Worm (Caenorhabditis elegans) whole organism, L4 larva: ENCODE results near the gene srx-14.
A peak's percentile ranks its signal among the peaks of the same experiment; 100 is the strongest.

Source experiments
- F26F4.8 ChIP-seq: fragments of 200-800 bp; sonication (Bioruptor generic); conservative IDR thresholded peaks from 2 replicates; pipeline ENCODE4 v1.3.6; 2022; ENCODE audit warnings: missing genetic modification characterization, missing compliant biosample characterization
- F44E2.7 ChIP-seq: fragments of 200-800 bp; sonication (Bioruptor generic); IDR thresholded peaks from 2 replicates; pipeline ENCODE4 v2.1.2; 2022; ENCODE audit warnings: missing genetic modification characterization, missing compliant biosample characterization
- T26A8.4 ChIP-seq: fragments of 200-800 bp; sonication (Bioruptor generic); IDR thresholded peaks from 2 replicates; pipeline ENCODE4 v1.3.6; 2022; ENCODE audit warnings: missing genetic modification characterization, missing compliant biosample characterization
- aha-1 ChIP-seq: fragments of 150-350 bp; peaks from one replicate; lab custom pipeline; 2014; ENCODE audit warnings: missing biosample characterization, missing genetic modification characterization
- ama-1 ChIP-seq: fragments of 150-350 bp; optimal IDR thresholded peaks from 2 replicates; lab custom pipeline; 2014; ENCODE audit warnings: inconsistent platforms, mixed read lengths
- attf-4 ChIP-seq: sonication (generic microtip); optimal IDR thresholded peaks from 3 replicates; lab custom pipeline; 2017; ENCODE audit warnings: missing biosample characterization, missing genetic modification characterization
- ceh-20 ChIP-seq: fragments of 200-800 bp; sonication (Bioruptor generic); IDR thresholded peaks from 2 replicates; pipeline ENCODE4 v1.3.6; 2022; ENCODE audit warnings: missing genetic modification reagents, missing genetic modification characterization, missing compliant biosample characterization
- ceh-32 ChIP-seq: sonication (generic microtip); optimal IDR thresholded peaks from 2 replicates; lab custom pipeline; 2016; ENCODE audit warnings: mild to moderate bottlenecking, missing genetic modification characterization, missing compliant biosample characterization; ENCODE audit not compliant: poor library complexity
- cey-2 ChIP-seq: sonication (generic microtip); optimal IDR thresholded peaks from 3 replicates; lab custom pipeline; 2017; ENCODE audit warnings: missing genetic modification characterization, mild to moderate bottlenecking, missing compliant biosample characterization, antibody characterized with exemption, borderline replicate concordance; ENCODE audit not compliant: insufficient read depth
- daf-16 ChIP-seq, 3 experiments: sonication (generic microtip); optimal IDR thresholded peaks; 2 replicates each; lab custom pipeline; 2016 to 2017; ENCODE audit warnings: missing genetic modification characterization in 3 of 3, missing genetic modification reagents in 3 of 3, mild to moderate bottlenecking in 2 of 3, missing compliant biosample characterization in 2 of 3, missing biosample characterization in 1 of 3, moderate library complexity in 1 of 3
- dmd-8 ChIP-seq: fragments of 200-800 bp; sonication (Bioruptor generic); IDR thresholded peaks from 2 replicates; pipeline ENCODE4 v1.3.6; 2022; ENCODE audit warnings: missing genetic modification characterization, missing compliant biosample characterization
- dve-1 ChIP-seq: sonication (generic microtip); optimal IDR thresholded peaks from 2 replicates; lab custom pipeline; 2017; ENCODE audit warnings: antibody characterized with exemption, mild to moderate bottlenecking, missing genetic modification characterization, missing compliant biosample characterization; ENCODE audit not compliant: insufficient read depth
- fos-1 ChIP-seq: fragments of 150-350 bp; optimal IDR thresholded peaks from 2 replicates; lab custom pipeline; 2014; ENCODE audit warnings: missing biosample characterization, missing genetic modification characterization
- gei-8 ChIP-seq: fragments of 200-800 bp; sonication (Bioruptor generic); optimal IDR thresholded peaks from 2 replicates; lab custom pipeline; 2018; ENCODE audit warnings: mild to moderate bottlenecking, missing genetic modification characterization, missing compliant biosample characterization
- hlh-11 ChIP-seq: fragments of 200-800 bp; sonication (Bioruptor generic); optimal IDR thresholded peaks from 2 replicates; lab custom pipeline; 2018; ENCODE audit warnings: mild to moderate bottlenecking, missing genetic modification characterization, missing compliant biosample characterization
- hlh-30 ChIP-seq: sonication (generic microtip); optimal IDR thresholded peaks from 2 replicates; lab custom pipeline; 2017; ENCODE audit warnings: antibody characterized with exemption, mild to moderate bottlenecking, missing genetic modification characterization, missing compliant biosample characterization; ENCODE audit not compliant: insufficient read depth
- hmg-1.1 ChIP-seq: fragments of 200-800 bp; sonication (Bioruptor generic); IDR thresholded peaks from 2 replicates; pipeline ENCODE4 v1.3.6; 2022; ENCODE audit warnings: missing genetic modification reagents, missing genetic modification characterization, missing compliant biosample characterization
- jun-1 ChIP-seq: fragments of 150-350 bp; optimal IDR thresholded peaks from 2 replicates; lab custom pipeline; 2014; ENCODE audit warnings: missing biosample characterization, missing genetic modification reagents, missing genetic modification characterization
- lim-7 ChIP-seq: fragments of 200-800 bp; sonication (Bioruptor generic); IDR thresholded peaks from 2 replicates; pipeline ENCODE4 v1.3.6; 2022; ENCODE audit warnings: missing genetic modification characterization, missing compliant biosample characterization
- mxl-2 ChIP-seq: fragments of 200-800 bp; sonication (Bioruptor generic); conservative IDR thresholded peaks from 2 replicates; pipeline ENCODE4 v1.3.6; 2022; ENCODE audit warnings: missing genetic modification reagents, missing genetic modification characterization, missing compliant biosample characterization
- mxl-3 ChIP-seq: fragments of 200-800 bp; sonication (Bioruptor generic); optimal IDR thresholded peaks from 2 replicates; lab custom pipeline; 2018; ENCODE audit warnings: mild to moderate bottlenecking, missing genetic modification characterization, missing compliant biosample characterization
- nhr-102 ChIP-seq: sonication (generic microtip); optimal IDR thresholded peaks from 2 replicates; lab custom pipeline; 2016; ENCODE audit warnings: mild to moderate bottlenecking, missing genetic modification characterization, moderate library complexity, missing compliant biosample characterization
- nhr-11 ChIP-seq: fragments of 150-350 bp; optimal IDR thresholded peaks from 2 replicates; lab custom pipeline; 2014; ENCODE audit warnings: missing biosample characterization, missing genetic modification characterization
- nhr-25 ChIP-seq: sonication (generic microtip); optimal IDR thresholded peaks from 2 replicates; lab custom pipeline; 2017; ENCODE audit warnings: missing genetic modification characterization, mild to moderate bottlenecking, missing compliant biosample characterization, antibody characterized with exemption, moderate library complexity, borderline replicate concordance; ENCODE audit not compliant: insufficient read depth
- nhr-41 ChIP-seq: fragments of 200-800 bp; sonication (Bioruptor generic); IDR thresholded peaks from 2 replicates; pipeline ENCODE4 v1.3.6; 2022; ENCODE audit warnings: missing genetic modification reagents, missing genetic modification characterization, missing compliant biosample characterization
- nhr-6 ChIP-seq: fragments of 150-350 bp; optimal IDR thresholded peaks from 2 replicates; lab custom pipeline; 2014; ENCODE audit warnings: missing biosample characterization, missing genetic modification characterization
- pha-4 ChIP-seq, 2 experiments: fragments of 150-350 bp in 1 of 2; fragments of 200-800 bp in 1 of 2; sonication (Bioruptor generic) in 1 of 2; IDR thresholded peaks in 1 of 2; optimal IDR thresholded peaks in 1 of 2; 2 replicates each; pipeline versions ENCODE4 v1.3.6 to Lab custom; 2014 to 2022; ENCODE audit warnings: missing genetic modification characterization in 2 of 2, missing genetic modification reagents in 2 of 2, missing biosample characterization in 1 of 2, missing compliant biosample characterization in 1 of 2
- set-16 ChIP-seq: fragments of 200-800 bp; sonication (Bioruptor generic); IDR thresholded peaks from 2 replicates; pipeline ENCODE4 v1.3.6; 2022; ENCODE audit warnings: missing genetic modification reagents, missing genetic modification characterization, missing compliant biosample characterization
- unc-39 ChIP-seq: sonication (generic microtip); optimal IDR thresholded peaks from 2 replicates; lab custom pipeline; 2017; ENCODE audit warnings: missing biosample characterization, missing genetic modification characterization
- zag-1 ChIP-seq: fragments of 150-350 bp; optimal IDR thresholded peaks from 2 replicates; lab custom pipeline; 2014; ENCODE audit warnings: missing biosample characterization, missing genetic modification characterization
- zip-2 ChIP-seq: fragments of 150-350 bp; optimal IDR thresholded peaks from 2 replicates; lab custom pipeline; 2014; ENCODE audit warnings: missing biosample characterization, missing genetic modification characterization

srx-14 gene

DNA sequence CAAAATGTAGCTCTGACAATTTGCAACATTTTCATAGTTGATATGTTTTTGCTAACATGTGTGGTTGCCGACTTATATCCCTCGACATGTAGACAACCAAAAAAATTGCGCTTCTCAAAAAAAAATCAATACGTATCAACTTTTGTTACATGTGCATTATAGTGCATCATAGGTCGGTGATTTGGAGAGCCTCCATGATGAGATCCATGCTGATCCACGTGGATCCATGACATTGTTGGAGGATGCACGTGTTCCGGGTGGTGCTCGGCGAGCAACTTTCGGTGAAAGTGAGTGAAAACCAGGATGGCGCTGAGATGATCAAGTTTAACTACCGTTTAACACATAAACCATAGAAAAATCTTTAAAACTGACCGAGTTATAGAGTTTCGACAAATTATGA, 2.5 kb downstream of the srx-14 start:
- TF ChIP-seq dmd-8 (GFP tag; lab: Robert Waterston, UW) (no peak), daf-16 (GFP tag; optimal IDR thresholded peaks at IDR 0.05; lab: Kevin White, UChicago) (peak in 1 of 2 experiments; percentile 82), daf-16 (tag; optimal IDR thresholded peaks at IDR 0.05; lab: Kevin White, UChicago) (no peak), hmg-1.1 (GFP tag; lab: Robert Waterston, UW) (peak; percentile 9; the same call in 1 of the 2 replicates)

DNA sequence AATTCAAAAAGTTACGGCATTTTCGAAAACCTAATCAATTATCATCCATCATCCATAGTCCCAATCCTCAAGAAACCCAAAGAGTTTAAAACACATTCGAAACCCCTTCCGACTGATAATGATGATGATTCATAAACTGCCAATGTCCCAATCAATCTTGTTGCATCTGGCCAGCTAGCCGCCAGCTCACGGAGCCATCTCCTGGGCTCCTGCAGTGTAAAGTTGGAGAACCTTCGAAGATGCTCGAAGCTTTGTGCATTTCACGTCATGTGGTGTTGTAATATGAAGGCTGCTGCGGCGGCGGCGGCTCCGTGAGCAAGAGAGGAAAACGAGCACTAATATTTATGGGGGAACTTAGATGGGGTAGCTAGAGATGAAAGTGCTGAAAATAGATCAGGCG, 5.5 kb downstream of the srx-14 start:
- TF ChIP-seq aha-1 (tag; lab: Kevin White, UChicago) (peak; percentile 38), nhr-41 (GFP tag; lab: Robert Waterston, UW) (no peak), hlh-11 (tag; lab: Kevin White, UChicago) (peak; percentile 19), nhr-11 (tag; lab: Kevin White, UChicago) (peak; percentile 54)

DNA sequence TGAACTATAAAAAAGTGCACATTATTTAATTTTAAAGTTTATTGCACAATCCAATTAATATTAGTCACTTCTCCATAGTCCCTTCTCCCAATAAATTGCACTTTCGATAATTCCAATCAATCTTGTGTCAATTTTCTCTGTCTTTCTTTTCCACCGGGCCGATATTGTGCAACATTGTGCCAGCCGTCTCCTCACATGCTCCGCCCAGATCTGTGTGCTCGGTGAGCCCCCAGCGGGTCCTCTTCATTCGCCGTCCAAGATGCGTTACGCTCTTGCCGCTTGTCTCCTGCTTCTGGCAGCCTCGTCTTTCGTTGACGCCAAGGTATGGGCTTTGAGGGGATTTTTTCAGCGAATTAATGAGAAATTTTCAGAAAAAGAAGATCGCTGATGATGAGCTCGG, 6.3 kb downstream of the srx-14 start, which contains the start of gene ost-1:
ost-1 (plus strand) TSS at position 207 of the 400 bp plus-strand sequence.
- TF ChIP-seq mxl-3 (GFP tag; lab: Kevin White, UChicago): no peak
- TF ChIP-seq hlh-30 (tag; lab: Kevin White, UChicago): no peak
- no peak for TF ChIP-seq pha-4 (GFP tag; IDR thresholded peaks at IDR 0.05; lab: Robert Waterston, UW)
- TF ChIP-seq pha-4 (tag; optimal IDR thresholded peaks at IDR 0.05; lab: Kevin White, UChicago): no peak
- TF ChIP-seq ama-1: peak; percentile 41
- TF ChIP-seq cey-2: no peak
- no peak for TF ChIP-seq jun-1 (tag; lab: Kevin White, UChicago)
- TF ChIP-seq nhr-41 (GFP tag; lab: Robert Waterston, UW): no peak
- no peak for TF ChIP-seq fos-1 (tag; lab: Kevin White, UChicago)
- TF ChIP-seq nhr-25 (tag; lab: Kevin White, UChicago): no peak
- no peak for TF ChIP-seq T26A8.4 (GFP tag; lab: Robert Waterston, UW)
- no peak for TF ChIP-seq nhr-11 (tag; lab: Kevin White, UChicago)
- TF ChIP-seq set-16 (GFP tag; lab: Robert Waterston, UW): peak; percentile 56; the same call in 1 of the 2 replicates
- no peak for TF ChIP-seq zag-1 (tag; lab: Kevin White, UChicago)
- TF ChIP-seq ceh-20 (GFP tag; lab: Robert Waterston, UW): no peak
- no peak for TF ChIP-seq attf-4
- peak; percentile 2 for TF ChIP-seq hlh-11 (tag; lab: Kevin White, UChicago)

DNA sequence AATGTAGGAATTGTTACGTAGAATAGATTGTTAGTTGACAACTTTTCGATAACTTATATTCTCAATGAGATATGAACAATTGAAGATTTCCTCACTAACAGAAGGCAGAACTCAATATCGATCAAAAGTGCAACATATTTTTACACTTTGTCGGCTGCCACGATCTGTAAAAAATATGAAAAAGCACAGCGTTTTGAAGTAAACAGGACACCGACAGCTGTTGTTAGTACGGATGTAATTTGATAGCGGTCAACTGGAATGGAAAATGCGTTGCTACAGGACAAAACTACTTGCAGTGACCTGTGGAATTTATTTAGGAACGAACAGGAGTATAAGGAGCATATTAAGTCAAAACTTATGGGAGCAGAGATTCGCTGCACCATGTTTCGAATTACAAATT, 7.5 kb downstream of the srx-14 start:
- TF ChIP-seq jun-1 (tag; lab: Kevin White, UChicago) (no peak), nhr-102 (tag; lab: Kevin White, UChicago) (no peak), nhr-25 (tag; lab: Kevin White, UChicago) (no peak), unc-39 (tag; lab: Kevin White, UChicago) (no peak), mxl-2 (GFP tag; lab: Robert Waterston, UW) (no peak), ceh-20 (GFP tag; lab: Robert Waterston, UW) (no peak), gei-8 (GFP tag; lab: Kevin White, UChicago) (no peak), nhr-6 (tag; lab: Kevin White, UChicago) (no peak), zip-2 (tag; lab: Kevin White, UChicago) (no peak), ceh-32 (no peak), pha-4 (GFP tag; IDR thresholded peaks at IDR 0.05; lab: Robert Waterston, UW) (no peak), pha-4 (tag; optimal IDR thresholded peaks at IDR 0.05; lab: Kevin White, UChicago) (no peak), lim-7 (GFP tag; lab: Robert Waterston, UW) (no peak), F26F4.8 (GFP tag; lab: Robert Waterston, UW) (no peak), dve-1 (tag; lab: Kevin White, UChicago) (no peak), F44E2.7 (GFP tag; lab: Robert Waterston, UW) (no peak), cey-2 (no peak)
